Fruit fly (Drosophila melanogaster) whole organism, embryonic: Measurements from ENCODE around the gene Hmbs.

Experiments used
- CG10462 ChIP-seq: fragments of 200-800 bp; sonication (Bioruptor generic); optimal IDR thresholded peaks from 2 replicates; lab custom pipeline; 2016; ENCODE audit warnings: missing biosample characterization, missing genetic modification characterization
- CG11093 ChIP-seq: fragments of 200-800 bp; sonication (Bioruptor generic); IDR thresholded peaks from 3 replicates; pipeline ENCODE4 v1.3.6; 2022; ENCODE audit warnings: missing biosample characterization, missing genetic modification characterization
- CG11560 ChIP-seq: fragments of 200-800 bp; sonication (Bioruptor generic); IDR thresholded peaks from 3 replicates; pipeline ENCODE4 v1.3.6; 2022; ENCODE audit warnings: missing biosample characterization, missing genetic modification characterization
- CG11723 ChIP-seq: fragments of 200-800 bp; sonication (Bioruptor generic); optimal IDR thresholded peaks from 2 replicates; lab custom pipeline; 2017; ENCODE audit warnings: missing biosample characterization, mild to moderate bottlenecking, missing genetic modification characterization
- CG12299 ChIP-seq: fragments of 200-800 bp; sonication (Bioruptor generic); optimal IDR thresholded peaks from 2 replicates; lab custom pipeline; 2018; ENCODE audit warnings: missing biosample characterization, mild to moderate bottlenecking, missing genetic modification characterization
- CG12744 ChIP-seq: fragments of 200-800 bp; sonication (Bioruptor generic); optimal IDR thresholded peaks from 2 replicates; lab custom pipeline; 2016; ENCODE audit warnings: missing biosample characterization, missing genetic modification characterization
- CG15479 ChIP-seq: fragments of 200-800 bp; sonication (Bioruptor generic); optimal IDR thresholded peaks from 3 replicates; lab custom pipeline; 2019; ENCODE audit warnings: missing biosample characterization, mild to moderate bottlenecking, missing genetic modification characterization, moderate library complexity
- CG1647 ChIP-seq: fragments of 200-800 bp; sonication (Bioruptor generic); optimal IDR thresholded peaks from 3 replicates; lab custom pipeline; 2016; ENCODE audit warnings: missing biosample characterization, missing genetic modification characterization
- CG17568 ChIP-seq: fragments of 200-800 bp; sonication (Bioruptor generic); optimal IDR thresholded peaks from 2 replicates; lab custom pipeline; 2018; ENCODE audit warnings: missing biosample characterization, mild to moderate bottlenecking, missing genetic modification characterization, moderate library complexity
- CG17912 ChIP-seq: fragments of 200-800 bp; sonication (Bioruptor generic); optimal IDR thresholded peaks from 2 replicates; lab custom pipeline; 2018; ENCODE audit warnings: missing biosample characterization, mild to moderate bottlenecking, missing genetic modification characterization
- CG2875 ChIP-seq: fragments of 200-800 bp; sonication (Bioruptor generic); optimal IDR thresholded peaks from 2 replicates; lab custom pipeline; 2017; ENCODE audit warnings: missing biosample characterization, mild to moderate bottlenecking, missing genetic modification characterization, missing genetic modification reagents
- CG31224 ChIP-seq: fragments of 200-800 bp; sonication (Bioruptor generic); IDR thresholded peaks from 2 replicates; pipeline ENCODE4 v1.3.6; 2022; ENCODE audit warnings: missing biosample characterization, missing genetic modification characterization
- CG31388 ChIP-seq: fragments of 200-800 bp; sonication (Bioruptor generic); optimal IDR thresholded peaks from 2 replicates; lab custom pipeline; 2016; ENCODE audit warnings: missing biosample characterization, missing genetic modification characterization
- CG3281 ChIP-seq: fragments of 200-800 bp; sonication (Bioruptor generic); optimal IDR thresholded peaks from 3 replicates; lab custom pipeline; 2017; ENCODE audit warnings: missing biosample characterization, mild to moderate bottlenecking, missing genetic modification characterization
- CG34224 ChIP-seq: fragments of 200-800 bp; sonication (Bioruptor generic); IDR thresholded peaks from 3 replicates; pipeline ENCODE4 v1.3.6; 2022; ENCODE audit warnings: missing biosample characterization, missing genetic modification characterization; ENCODE audit not compliant: partially characterized antibody
- CG3847 ChIP-seq: fragments of 200-800 bp; sonication (Bioruptor generic); IDR thresholded peaks from 2 replicates; pipeline ENCODE4 v1.3.6; 2022; ENCODE audit warnings: missing biosample characterization, missing genetic modification characterization
- CG3995 ChIP-seq: fragments of 200-800 bp; sonication (Bioruptor generic); optimal IDR thresholded peaks from 3 replicates; lab custom pipeline; 2016; ENCODE audit warnings: missing biosample characterization, missing genetic modification characterization
- CG42726 ChIP-seq: fragments of 200-800 bp; sonication (Bioruptor generic); IDR thresholded peaks from 2 replicates; pipeline ENCODE4 v1.3.6; 2022; ENCODE audit warnings: missing biosample characterization, missing genetic modification characterization; ENCODE audit not compliant: partially characterized antibody
- CG6654 ChIP-seq: fragments of 200-800 bp; sonication (Bioruptor generic); optimal IDR thresholded peaks from 2 replicates; lab custom pipeline; 2017; ENCODE audit warnings: missing biosample characterization, mild to moderate bottlenecking, missing genetic modification characterization
- CG7963 ChIP-seq: fragments of 200-800 bp; sonication (Bioruptor generic); IDR thresholded peaks from 3 replicates; pipeline ENCODE4 v1.3.6; 2022; ENCODE audit warnings: missing biosample characterization, missing genetic modification characterization; ENCODE audit not compliant: partially characterized antibody
- CG8089 ChIP-seq: fragments of 200-800 bp; sonication (Bioruptor generic); optimal IDR thresholded peaks from 3 replicates; lab custom pipeline; 2016; ENCODE audit warnings: missing biosample characterization, missing genetic modification characterization
- CG8388 ChIP-seq: fragments of 200-800 bp; sonication (Bioruptor generic); optimal IDR thresholded peaks from 2 replicates; lab custom pipeline; 2019; ENCODE audit warnings: missing biosample characterization, mild to moderate bottlenecking, missing genetic modification characterization, moderate library complexity
- CG9817 ChIP-seq: fragments of 200-800 bp; sonication (Bioruptor generic); optimal IDR thresholded peaks from 2 replicates; lab custom pipeline; 2018; ENCODE audit warnings: missing biosample characterization, mild to moderate bottlenecking, missing genetic modification characterization, moderate library complexity
- CTCF ChIP-seq: fragments of 200-800 bp; sonication (Bioruptor generic); optimal IDR thresholded peaks from 2 replicates; lab custom pipeline; 2017; ENCODE audit warnings: missing biosample characterization, mild to moderate bottlenecking, missing genetic modification characterization, moderate library complexity
- D19A ChIP-seq: fragments of 200-800 bp; optimal IDR thresholded peaks from 3 replicates; lab custom pipeline; 2019; ENCODE audit warnings: missing biosample characterization, mild to moderate bottlenecking, missing genetic modification characterization, moderate library complexity
- Doc2 ChIP-seq: fragments of 200-800 bp; sonication (Bioruptor generic); IDR thresholded peaks from 2 replicates; pipeline ENCODE4 v1.3.6; 2022; ENCODE audit warnings: missing biosample characterization, missing genetic modification characterization
- E2f1 ChIP-seq: fragments of 200-800 bp; sonication (Bioruptor generic); IDR thresholded peaks from 2 replicates; pipeline ENCODE4 v1.3.6; 2022; ENCODE audit warnings: missing biosample characterization, missing genetic modification characterization
- Fer1 ChIP-seq: fragments of 200-800 bp; sonication (Bioruptor generic); optimal IDR thresholded peaks from 2 replicates; lab custom pipeline; 2017; ENCODE audit warnings: missing biosample characterization, mild to moderate bottlenecking, missing genetic modification characterization
- Fer3 ChIP-seq: fragments of 200-800 bp; sonication (Bioruptor generic); optimal IDR thresholded peaks from 2 replicates; lab custom pipeline; 2018; ENCODE audit warnings: missing biosample characterization, mild to moderate bottlenecking, missing genetic modification characterization, moderate library complexity
- H15 ChIP-seq: fragments of 200-800 bp; sonication (Bioruptor generic); IDR thresholded peaks from 3 replicates; pipeline ENCODE4 v1.3.6; 2022; ENCODE audit warnings: missing biosample characterization, missing genetic modification characterization
- HLHmδ ChIP-seq: fragments of 200-800 bp; sonication (Bioruptor generic); optimal IDR thresholded peaks from 2 replicates; lab custom pipeline; 2018; ENCODE audit warnings: missing biosample characterization, mild to moderate bottlenecking, missing genetic modification characterization, moderate library complexity
- Lhr ChIP-seq: fragments of 200-800 bp; sonication (Bioruptor generic); optimal IDR thresholded peaks from 3 replicates; lab custom pipeline; 2017; ENCODE audit warnings: mild to moderate bottlenecking, missing biosample characterization, missing genetic modification reagents, missing genetic modification characterization
- NC2α ChIP-seq: fragments of 200-800 bp; sonication (Bioruptor generic); optimal IDR thresholded peaks from 2 replicates; lab custom pipeline; 2016; ENCODE audit warnings: missing biosample characterization, missing genetic modification characterization
- NfI ChIP-seq: fragments of 200-800 bp; sonication (Bioruptor generic); optimal IDR thresholded peaks from 3 replicates; lab custom pipeline; 2018; ENCODE audit warnings: missing biosample characterization, mild to moderate bottlenecking, missing genetic modification characterization, moderate library complexity
- Rfx ChIP-seq: fragments of 200-800 bp; sonication (Bioruptor generic); IDR thresholded peaks from 2 replicates; pipeline ENCODE4 v1.3.6; 2022; ENCODE audit warnings: missing biosample characterization, missing genetic modification characterization
- Sox102F ChIP-seq: fragments of 200-800 bp; sonication (Bioruptor generic); optimal IDR thresholded peaks from 2 replicates; lab custom pipeline; 2018; ENCODE audit warnings: missing biosample characterization, mild to moderate bottlenecking, missing genetic modification characterization, moderate library complexity
- Stat92E ChIP-seq, 3 experiments: fragments of >200 bp in 2 of 3; fragments of 200-800 bp in 1 of 3; sonication (Bioruptor generic) in 1 of 3; optimal IDR thresholded peaks; 2 replicates each; lab custom pipeline; 2017 to 2019; ENCODE audit warnings: missing biosample characterization in 3 of 3, missing genetic modification characterization in 3 of 3, mild to moderate bottlenecking in 1 of 3, moderate library complexity in 1 of 3
- Usf ChIP-seq: fragments of 200-800 bp; sonication (Bioruptor generic); optimal IDR thresholded peaks from 2 replicates; lab custom pipeline; 2017; ENCODE audit warnings: missing genotype, missing biosample characterization, missing genetic modification characterization
- ab ChIP-seq: fragments of 200-800 bp; sonication (Bioruptor generic); optimal IDR thresholded peaks from 2 replicates; lab custom pipeline; 2016; ENCODE audit warnings: missing biosample characterization, missing genetic modification characterization
- ase ChIP-seq: fragments of 200-800 bp; sonication (Bioruptor generic); IDR thresholded peaks from 3 replicates; pipeline ENCODE4 v1.3.6; 2022; ENCODE audit warnings: missing biosample characterization, missing genetic modification characterization
- da ChIP-seq: fragments of 200-800 bp; sonication (Bioruptor generic); optimal IDR thresholded peaks from 2 replicates; lab custom pipeline; 2016; ENCODE audit warnings: missing biosample characterization, missing genetic modification characterization
- gfzf ChIP-seq: fragments of 200-800 bp; sonication (Bioruptor generic); optimal IDR thresholded peaks from 2 replicates; lab custom pipeline; 2016; ENCODE audit warnings: missing biosample characterization, mild to moderate bottlenecking, missing genetic modification characterization, moderate library complexity
- gt ChIP-seq: fragments of 200-800 bp; sonication (Bioruptor generic); IDR thresholded peaks from 2 replicates; pipeline ENCODE4 v1.3.6; 2022; ENCODE audit warnings: missing biosample characterization, missing genetic modification characterization
- sens-2 ChIP-seq: fragments of 200-800 bp; sonication (Bioruptor generic); IDR thresholded peaks from 2 replicates; pipeline ENCODE4 v1.3.6; 2022; ENCODE audit warnings: missing biosample characterization, missing genetic modification characterization
- seq ChIP-seq: fragments of 200-800 bp; sonication (Bioruptor generic); IDR thresholded peaks from 2 replicates; pipeline ENCODE4 v1.3.6; 2022; ENCODE audit warnings: missing biosample characterization, missing genetic modification characterization
- tx ChIP-seq: fragments of 200-800 bp; sonication (Bioruptor generic); optimal IDR thresholded peaks from 2 replicates; lab custom pipeline; 2016; ENCODE audit warnings: missing biosample characterization, missing genetic modification characterization
- zen ChIP-seq: fragments of 200-800 bp; sonication (Bioruptor generic); optimal IDR thresholded peaks from 3 replicates; lab custom pipeline; 2018; ENCODE audit warnings: missing biosample characterization, mild to moderate bottlenecking, missing genetic modification characterization, moderate library complexity
- zen2 ChIP-seq: fragments of 200-800 bp; sonication (Bioruptor generic); IDR thresholded peaks from 3 replicates; pipeline ENCODE4 v1.3.6; 2022; ENCODE audit warnings: missing biosample characterization, missing genetic modification characterization; ENCODE audit not compliant: partially characterized antibody
- zfh1 ChIP-seq: fragments of 200-800 bp; sonication (Bioruptor generic); IDR thresholded peaks from 3 replicates; pipeline ENCODE4 v1.3.6; 2022; ENCODE audit warnings: missing biosample characterization, missing genetic modification characterization

Hmbs gene

DNA sequence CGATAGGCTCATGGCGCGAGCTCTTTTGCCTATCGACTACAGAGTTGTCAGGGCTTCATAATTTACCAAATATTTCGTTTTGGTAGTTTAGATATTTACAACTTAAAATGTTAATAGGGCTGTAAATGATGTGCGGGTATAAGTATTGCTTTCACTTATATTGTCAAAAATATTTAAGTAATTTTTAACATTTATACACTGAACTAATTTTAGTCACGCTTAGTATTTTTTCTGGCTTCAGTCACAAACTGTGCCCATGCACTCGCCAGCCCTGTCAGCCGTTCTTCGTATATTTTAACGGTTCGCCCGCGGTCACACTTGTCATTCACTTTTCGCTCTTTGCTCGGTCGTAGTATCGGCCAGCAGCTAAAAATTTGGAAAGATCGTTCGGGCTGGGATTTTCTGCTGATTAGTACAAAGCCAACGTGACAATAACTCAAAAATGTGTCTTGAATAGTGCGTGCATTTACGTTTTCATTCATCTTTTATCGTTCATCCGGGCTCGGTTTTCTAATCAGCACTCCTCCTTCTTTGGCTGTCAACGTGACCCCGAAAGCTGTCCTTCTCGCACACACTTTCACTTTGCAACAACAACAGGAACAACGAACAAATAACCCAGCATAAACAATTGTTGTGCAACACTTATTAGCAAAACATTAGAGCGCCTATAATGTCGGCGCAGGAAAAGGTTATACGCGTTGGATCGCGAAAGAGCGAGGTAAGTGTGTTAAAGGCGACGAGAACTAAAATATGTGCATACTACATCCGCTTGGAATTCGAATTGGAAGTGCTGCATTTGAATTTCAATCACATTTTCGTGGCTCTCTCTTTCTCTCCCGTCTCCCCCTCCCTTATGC lies at the start of gene Hmbs, which contains the start of gene CG2211 (continued):
- TF ChIP-seq Stat92E (GFP tag; optimal IDR thresholded peaks at IDR 0.05; lab: Kevin White, UChicago) = peak in 1 of 3 experiments; percentile 60
- TF ChIP-seq zen = peak; percentile 87
- TF ChIP-seq CG3847 (GFP tag; lab: Robert Waterston, UW) = peak; percentile 92
- peak; percentile 79 for TF ChIP-seq E2f1 (GFP tag; lab: Robert Waterston, UW)
- TF ChIP-seq Sox102F (GFP tag; lab: Kevin White, UChicago) = peak; percentile 84
- peak; percentile 85 for TF ChIP-seq CG12744
- TF ChIP-seq CG10462 (GFP tag; lab: Kevin White, UChicago) = peak; percentile 69
- peak; percentile 22 for TF ChIP-seq CG12299
- TF ChIP-seq CG17568 = no peak
- peak; percentile 68 for TF ChIP-seq CG11723 (GFP tag; lab: Kevin White, UChicago)
- peak; percentile 84 for TF ChIP-seq Fer3 (tag; lab: Kevin White, UChicago)
- TF ChIP-seq D19A (tag; lab: Kevin White, UChicago) = peak; percentile 73
- peak; percentile 63 for TF ChIP-seq da (GFP tag; lab: Kevin White, UChicago)
- no peak for TF ChIP-seq CG15479 (GFP tag; lab: Kevin White, UChicago)
- no peak for TF ChIP-seq CG34224 (GFP tag; lab: Robert Waterston, UW)
- peak; percentile 88 for TF ChIP-seq Fer1 (GFP tag; lab: Kevin White, UChicago)
- TF ChIP-seq CG17912 = no peak
- TF ChIP-seq zen2 = no peak
- peak; percentile 82 for TF ChIP-seq NC2α (GFP tag; lab: Kevin White, UChicago)
- peak; percentile 65 for TF ChIP-seq HLHmδ (GFP tag; lab: Kevin White, UChicago)
- peak; percentile 90 for TF ChIP-seq zfh1 (GFP tag; lab: Robert Waterston, UW)
- peak; percentile 81 for TF ChIP-seq CG1647
- peak; percentile 79 for TF ChIP-seq NfI
- peak; percentile 74; the same call in 2 of the 3 replicates for TF ChIP-seq CG11560 (tag; lab: Robert Waterston, UW)
- TF ChIP-seq tx (GFP tag; lab: Kevin White, UChicago) = peak; percentile 87
- TF ChIP-seq gt (GFP tag; lab: Robert Waterston, UW) = no peak
- peak; percentile 74 for TF ChIP-seq sens-2 (GFP tag; lab: Robert Waterston, UW)
- TF ChIP-seq CG3281 (GFP tag; lab: Kevin White, UChicago) = peak; percentile 86
- TF ChIP-seq Usf (GFP tag; lab: Kevin White, UChicago) = peak; percentile 72
- peak; percentile 80 for TF ChIP-seq Lhr (GFP tag; lab: Kevin White, UChicago)
- TF ChIP-seq H15 = peak; percentile 78
- peak; percentile 73 for TF ChIP-seq ab (GFP tag; lab: Kevin White, UChicago)
- peak; percentile 60 for TF ChIP-seq CG42726
- peak; percentile 76; the same call in 2 of the 3 replicates for TF ChIP-seq CG11093 (GFP tag; lab: Robert Waterston, UW)
- TF ChIP-seq CG2875 (GFP tag; lab: Kevin White, UChicago) = peak; percentile 42
- TF ChIP-seq CG8089 (GFP tag; lab: Kevin White, UChicago) = peak; percentile 74
- TF ChIP-seq CG8388 (GFP tag; lab: Kevin White, UChicago) = peak; percentile 65
- peak; percentile 81 for TF ChIP-seq CG9817 (tag; lab: Kevin White, UChicago)
- peak; percentile 31 for TF ChIP-seq CTCF (GFP tag; lab: Kevin White, UChicago)
- TF ChIP-seq CG3995 = peak; percentile 97
- peak; percentile 92 for TF ChIP-seq Rfx (GFP tag; lab: Robert Waterston, UW)
- no peak for TF ChIP-seq Doc2 (GFP tag; lab: Robert Waterston, UW)
- peak; percentile 76 for TF ChIP-seq CG31388 (GFP tag; lab: Kevin White, UChicago)
- peak; percentile 75 for TF ChIP-seq seq (GFP tag; lab: Robert Waterston, UW)
- TF ChIP-seq ase (GFP tag; lab: Robert Waterston, UW) = peak; percentile 57; the same call in 1 of the 3 replicates
- peak; percentile 74 for TF ChIP-seq CG31224 (GFP tag; lab: Robert Waterston, UW)
- no peak for TF ChIP-seq CG7963 (GFP tag; lab: Robert Waterston, UW)
- TF ChIP-seq CG6654 (GFP tag; lab: Kevin White, UChicago) = peak; percentile 26
- TF ChIP-seq gfzf (GFP tag; lab: Kevin White, UChicago) = peak; percentile 94
